ENCODE assay signal across 1 fruit fly cellular context in genomic region chr2L:11073947-11074346, dm6.
TF ChIP-seq lines count a peak whose summit lies in the region.

No protein-coding gene starts in this region.

TF ChIP-seq in whole organism, prepupa, 60 proteins besides CTCF, POLR2A, EP300 and RAD21 (continued from another document):
- no peak for TF ChIP-seq CG8319 (GFP tag; optimal IDR thresholded peaks at IDR 0.05; lab: Kevin White, UChicago)
- no peak for TF ChIP-seq ss (GFP tag; optimal IDR thresholded peaks at IDR 0.05; lab: Kevin White, UChicago)
- TF ChIP-seq vri (GFP tag; optimal IDR thresholded peaks at IDR 0.05; lab: Kevin White, UChicago), result peak; percentile 3
- no peak for TF ChIP-seq CG6854 (GFP tag; optimal IDR thresholded peaks at IDR 0.05; lab: Kevin White, UChicago)
- no peak for TF ChIP-seq CG11762 (GFP tag; optimal IDR thresholded peaks at IDR 0.05; lab: Kevin White, UChicago; ENCODE audit: insufficient read depth)
- TF ChIP-seq CG8632 (GFP tag; optimal IDR thresholded peaks at IDR 0.05; lab: Kevin White, UChicago), result peak; percentile 10
- TF ChIP-seq fd85E (GFP tag; optimal IDR thresholded peaks at IDR 0.05; lab: Kevin White, UChicago), result no peak
- TF ChIP-seq pdm3 (GFP tag; optimal IDR thresholded peaks at IDR 0.05; lab: Kevin White, UChicago), result peak; percentile 52
- TF ChIP-seq Ets21C (GFP tag; optimal IDR thresholded peaks at IDR 0.05; lab: Kevin White, UChicago), result no peak
- TF ChIP-seq eg (GFP tag; IDR thresholded peaks at IDR 0.05; lab: Robert Waterston, UW), result no peak; the same call in 2 of the 3 replicates
- TF ChIP-seq Met (GFP tag; optimal IDR thresholded peaks at IDR 0.05; lab: Kevin White, UChicago), result no peak
- TF ChIP-seq Blimp-1 (GFP tag; optimal IDR thresholded peaks at IDR 0.05; lab: Kevin White, UChicago), result no peak
- peak; percentile 5 for TF ChIP-seq CG10669 (GFP tag; optimal IDR thresholded peaks at IDR 0.05; lab: Kevin White, UChicago)
- TF ChIP-seq CG8119 (GFP tag; IDR thresholded peaks at IDR 0.05; lab: Robert Waterston, UW), result peak; percentile 73
- peak; percentile 82 for TF ChIP-seq CG32006 (GFP tag; optimal IDR thresholded peaks at IDR 0.05; lab: Kevin White, UChicago)
- TF ChIP-seq CG10631 (GFP tag; optimal IDR thresholded peaks at IDR 0.05; lab: Kevin White, UChicago), result peak; percentile 65
- TF ChIP-seq Lpt (GFP tag; optimal IDR thresholded peaks at IDR 0.05; lab: Kevin White, UChicago), result peak; percentile 2
- no peak for TF ChIP-seq topi (GFP tag; optimal IDR thresholded peaks at IDR 0.05; lab: Kevin White, UChicago)
- TF ChIP-seq Eip93F (GFP tag; optimal IDR thresholded peaks at IDR 0.05; lab: Kevin White, UChicago), result no peak
- no peak for TF ChIP-seq CG11294 (GFP tag; IDR thresholded peaks at IDR 0.05; lab: Robert Waterston, UW)
- TF ChIP-seq Gug (GFP tag; IDR thresholded peaks at IDR 0.05; lab: Robert Waterston, UW), result no peak
- TF ChIP-seq Sox15 (GFP tag; optimal IDR thresholded peaks at IDR 0.05; lab: Kevin White, UChicago), result no peak
- peak; percentile 36 for TF ChIP-seq svp (GFP tag; lab: Kevin White, UChicago)
- TF ChIP-seq spab (GFP tag; optimal IDR thresholded peaks at IDR 0.05; lab: Kevin White, UChicago), result peak; percentile 30
- TF ChIP-seq fd59A (GFP tag; optimal IDR thresholded peaks at IDR 0.05; lab: Kevin White, UChicago), result peak; percentile 46
- TF ChIP-seq Hr4 (GFP tag; optimal IDR thresholded peaks at IDR 0.05; lab: Kevin White, UChicago), result peak; percentile 49
- peak; percentile 16 for TF ChIP-seq CG31627 (GFP tag; optimal IDR thresholded peaks at IDR 0.05; lab: Kevin White, UChicago)
- TF ChIP-seq Smox (GFP tag; optimal IDR thresholded peaks at IDR 0.05; lab: Kevin White, UChicago), result peak; percentile 20
- TF ChIP-seq Ets96B (tag; optimal IDR thresholded peaks at IDR 0.05; lab: Kevin White, UChicago), result peak; percentile 48
- TF ChIP-seq Eip75B (GFP tag; optimal IDR thresholded peaks at IDR 0.05; lab: Kevin White, UChicago), result peak; percentile 34
- TF ChIP-seq Sox102F (GFP tag; optimal IDR thresholded peaks at IDR 0.05; lab: Kevin White, UChicago), result peak; percentile 2
TF ChIP-seq in whole organism, prepupa: peak in this region for 34.
